Worm (Caenorhabditis elegans) whole organism, L1 larva: ENCODE data around the gene Y73B6BL.14.

Experiments used
- C04F5.9 ChIP-seq: sonication (generic microtip); optimal IDR thresholded peaks from 2 replicates; lab custom pipeline; 2016; ENCODE audit warnings: missing genetic modification characterization, missing compliant biosample characterization
- F16B12.6 ChIP-seq: fragments of 150-350 bp; optimal IDR thresholded peaks from 2 replicates; lab custom pipeline; 2014; ENCODE audit warnings: missing biosample characterization, missing genetic modification characterization
- Y116A8C.19 ChIP-seq: sonication (generic microtip); optimal IDR thresholded peaks from 2 replicates; lab custom pipeline; 2016; ENCODE audit warnings: missing compliant biosample characterization, missing genetic modification characterization, borderline replicate concordance
- alr-1 ChIP-seq: fragments of 200-800 bp; sonication (Bioruptor generic); optimal IDR thresholded peaks from 2 replicates; lab custom pipeline; 2018; ENCODE audit warnings: borderline replicate concordance, mild to moderate bottlenecking, missing genetic modification characterization, missing compliant biosample characterization
- ama-1 ChIP-seq: fragments of 150-350 bp; optimal IDR thresholded peaks from 2 replicates; lab custom pipeline; 2014
- blmp-1 ChIP-seq: fragments of 150-350 bp; optimal IDR thresholded peaks from 2 replicates; lab custom pipeline; 2014; ENCODE audit warnings: missing biosample characterization, missing genetic modification characterization
- ceh-63 ChIP-seq: fragments of 200-800 bp; sonication (Bioruptor generic); optimal IDR thresholded peaks from 2 replicates; lab custom pipeline; 2018; ENCODE audit warnings: mild to moderate bottlenecking, missing genetic modification characterization, missing compliant biosample characterization
- ceh-8 ChIP-seq: fragments of 200-800 bp; sonication (Bioruptor generic); optimal IDR thresholded peaks from 2 replicates; lab custom pipeline; 2018; ENCODE audit warnings: mild to moderate bottlenecking, missing genetic modification characterization, moderate library complexity, missing compliant biosample characterization
- ceh-82 ChIP-seq, 3 experiments: fragments of 150-350 bp in 1 of 3; sonication (generic microtip) in 2 of 3; optimal IDR thresholded peaks; 2 replicates each; lab custom pipeline; 2014 to 2017; ENCODE audit warnings: missing biosample characterization in 3 of 3, missing genetic modification characterization in 3 of 3
- ceh-88 ChIP-seq: fragments of 200-800 bp; sonication (Bioruptor generic); IDR thresholded peaks from 2 replicates; pipeline ENCODE4 v1.3.6; 2022; ENCODE audit warnings: missing genetic modification characterization, missing compliant biosample characterization
- ceh-90 ChIP-seq: sonication (generic microtip); optimal IDR thresholded peaks from 2 replicates; lab custom pipeline; 2016; ENCODE audit warnings: missing genetic modification characterization, missing compliant biosample characterization
- efl-1 ChIP-seq, 4 experiments: fragments of 150-350 bp; optimal IDR thresholded peaks in 3 of 4; peaks in 1 of 4; 1 replicate in 1 of 4; 2 replicates in 3 of 4; lab custom pipeline; 2014; ENCODE audit warnings: missing biosample characterization in 2 of 4, missing genetic modification characterization in 2 of 4, missing genetic modification reagents in 2 of 4
- egl-27 ChIP-seq, 2 experiments: fragments of 150-350 bp in 1 of 2; sonication (generic microtip); optimal IDR thresholded peaks; 3 replicates each; lab custom pipeline; 2017 to 2018; ENCODE audit warnings: missing biosample characterization in 2 of 2, missing genetic modification characterization in 2 of 2, missing genetic modification reagents in 2 of 2
- elt-3 ChIP-seq, 6 experiments: fragments of 150-350 bp in 1 of 6; sonication (generic microtip); optimal IDR thresholded peaks; 2 replicates each; lab custom pipeline; 2017 to 2018; ENCODE audit warnings: missing biosample characterization in 6 of 6, missing genetic modification characterization in 6 of 6, inconsistent platforms in 1 of 6
- fkh-4 ChIP-seq: sonication (generic microtip); optimal IDR thresholded peaks from 2 replicates; lab custom pipeline; 2016; ENCODE audit warnings: missing compliant biosample characterization, missing genetic modification characterization, borderline replicate concordance
- grh-1 ChIP-seq: fragments of 200-800 bp; sonication (Bioruptor generic); IDR thresholded peaks from 2 replicates; pipeline ENCODE4 v1.3.6; 2022; ENCODE audit warnings: missing genetic modification reagents, missing genetic modification characterization, missing compliant biosample characterization
- hlh-4 ChIP-seq: sonication (generic microtip); optimal IDR thresholded peaks from 2 replicates; lab custom pipeline; 2016; ENCODE audit warnings: mild to moderate bottlenecking, missing genetic modification characterization, missing compliant biosample characterization
- jun-1 ChIP-seq: fragments of 150-350 bp; optimal IDR thresholded peaks from 2 replicates; lab custom pipeline; 2014; ENCODE audit warnings: missing biosample characterization, missing genetic modification reagents, missing genetic modification characterization
- lin-13 ChIP-seq: fragments of 150-350 bp; optimal IDR thresholded peaks from 2 replicates; lab custom pipeline; 2014; ENCODE audit warnings: missing biosample characterization, missing genetic modification reagents, missing genetic modification characterization
- lin-14 ChIP-seq: fragments of 200-800 bp; sonication (Bioruptor generic); optimal IDR thresholded peaks from 2 replicates; lab custom pipeline; 2018; ENCODE audit warnings: mild to moderate bottlenecking, missing genetic modification characterization, moderate library complexity, missing compliant biosample characterization
- lin-35 ChIP-seq, 2 experiments: fragments of 150-350 bp; optimal IDR thresholded peaks; 2 replicates each; lab custom pipeline; 2014; ENCODE audit warnings: missing biosample characterization in 2 of 2, missing genetic modification characterization in 2 of 2, missing genetic modification reagents in 2 of 2
- lin-39 ChIP-seq: fragments of 150-350 bp; optimal IDR thresholded peaks from 2 replicates; lab custom pipeline; 2014; ENCODE audit warnings: missing biosample characterization, missing genetic modification reagents, missing genetic modification characterization
- lir-3 ChIP-seq: sonication (generic microtip); optimal IDR thresholded peaks from 2 replicates; lab custom pipeline; 2016; ENCODE audit warnings: mild to moderate bottlenecking, missing genetic modification characterization, moderate library complexity, missing compliant biosample characterization; ENCODE audit not compliant: poor library complexity
- lsy-2 ChIP-seq, 2 experiments: fragments of 150-350 bp; optimal IDR thresholded peaks; 2 replicates each; lab custom pipeline; 2014; ENCODE audit warnings: missing biosample characterization in 2 of 2, missing genetic modification characterization in 2 of 2
- mdl-1 ChIP-seq, 2 experiments: fragments of 150-350 bp; optimal IDR thresholded peaks; 2 replicates each; lab custom pipeline; 2014 to 2017; ENCODE audit warnings: missing biosample characterization in 2 of 2, missing genetic modification characterization in 2 of 2, inconsistent platforms in 1 of 2
- mef-2 ChIP-seq: fragments of 150-350 bp; optimal IDR thresholded peaks from 2 replicates; lab custom pipeline; 2014; ENCODE audit warnings: missing biosample characterization, missing genetic modification characterization
- nhr-12 ChIP-seq: sonication (generic microtip); optimal IDR thresholded peaks from 2 replicates; lab custom pipeline; 2017; ENCODE audit warnings: missing biosample characterization, missing genetic modification characterization
- nhr-20 ChIP-seq: sonication (generic microtip); optimal IDR thresholded peaks from 2 replicates; lab custom pipeline; 2016; ENCODE audit warnings: mild to moderate bottlenecking, missing genetic modification characterization, missing compliant biosample characterization
- nhr-237 ChIP-seq: fragments of 150-350 bp; optimal IDR thresholded peaks from 2 replicates; lab custom pipeline; 2014; ENCODE audit warnings: missing biosample characterization, missing genetic modification characterization
- nhr-28 ChIP-seq: fragments of 150-350 bp; optimal IDR thresholded peaks from 2 replicates; lab custom pipeline; 2014; ENCODE audit warnings: missing biosample characterization, missing genetic modification characterization
- nhr-47 ChIP-seq: sonication (generic microtip); optimal IDR thresholded peaks from 2 replicates; lab custom pipeline; 2016; ENCODE audit warnings: mild to moderate bottlenecking, missing genetic modification characterization, moderate library complexity, missing compliant biosample characterization
- nhr-85 ChIP-seq: sonication (generic microtip); peaks from one replicate; lab custom pipeline; 2016; ENCODE audit warnings: missing genetic modification characterization, inconsistent platforms, missing compliant biosample characterization
- pax-3 ChIP-seq: fragments of 200-800 bp; sonication (Bioruptor generic); optimal IDR thresholded peaks from 2 replicates; lab custom pipeline; 2018; ENCODE audit warnings: mild to moderate bottlenecking, missing genetic modification characterization, moderate library complexity, missing compliant biosample characterization
- pqm-1 ChIP-seq: sonication (generic microtip); optimal IDR thresholded peaks from 3 replicates; lab custom pipeline; 2017; ENCODE audit warnings: missing biosample characterization, missing genetic modification characterization
- snu-23 ChIP-seq: sonication (generic microtip); optimal IDR thresholded peaks from 2 replicates; lab custom pipeline; 2016; ENCODE audit warnings: missing genetic modification characterization, missing compliant biosample characterization
- sox-4 ChIP-seq: sonication (generic microtip); optimal IDR thresholded peaks from 2 replicates; lab custom pipeline; 2016; ENCODE audit warnings: missing genetic modification characterization, missing compliant biosample characterization
- sptf-1 ChIP-seq: fragments of 150-350 bp; optimal IDR thresholded peaks from 2 replicates; lab custom pipeline; 2014; ENCODE audit warnings: missing biosample characterization, missing genetic modification characterization
- sup-37 ChIP-seq: fragments of 200-800 bp; sonication (Bioruptor generic); optimal IDR thresholded peaks from 2 replicates; lab custom pipeline; 2018; ENCODE audit warnings: mild to moderate bottlenecking, missing genetic modification characterization, missing compliant biosample characterization
- swsn-7 ChIP-seq: sonication (generic microtip); optimal IDR thresholded peaks from 2 replicates; lab custom pipeline; 2016; ENCODE audit warnings: missing genetic modification characterization, missing compliant biosample characterization
- unc-62 ChIP-seq: fragments of 150-350 bp; optimal IDR thresholded peaks from 2 replicates; lab custom pipeline; 2014; ENCODE audit warnings: missing biosample characterization, missing genetic modification reagents, missing genetic modification characterization
- unc-86 ChIP-seq: sonication (generic microtip); optimal IDR thresholded peaks from 2 replicates; lab custom pipeline; 2016; ENCODE audit warnings: missing genetic modification characterization, missing compliant biosample characterization
- unc-98 ChIP-seq: fragments of 200-800 bp; sonication (Bioruptor generic); IDR thresholded peaks from 2 replicates; pipeline ENCODE4 v1.3.6; 2022; ENCODE audit warnings: missing genetic modification characterization, missing compliant biosample characterization
- xbp-1 ChIP-seq: sonication (generic microtip); optimal IDR thresholded peaks from 2 replicates; lab custom pipeline; 2016; ENCODE audit warnings: missing genetic modification characterization, missing compliant biosample characterization
- zag-1 ChIP-seq: fragments of 150-350 bp; optimal IDR thresholded peaks from 2 replicates; lab custom pipeline; 2014; ENCODE audit warnings: missing biosample characterization, missing genetic modification characterization
- ztf-11 ChIP-seq, 2 experiments: sonication (generic microtip); optimal IDR thresholded peaks; 2 replicates each; lab custom pipeline; 2016 to 2017; ENCODE audit warnings: missing genetic modification characterization in 2 of 2, missing biosample characterization in 1 of 2, missing compliant biosample characterization in 1 of 2
- ztf-4 ChIP-seq: fragments of 150-350 bp; optimal IDR thresholded peaks from 2 replicates; lab custom pipeline; 2014; ENCODE audit warnings: missing biosample characterization, missing genetic modification characterization

The Y73B6BL.14 gene

DNA sequence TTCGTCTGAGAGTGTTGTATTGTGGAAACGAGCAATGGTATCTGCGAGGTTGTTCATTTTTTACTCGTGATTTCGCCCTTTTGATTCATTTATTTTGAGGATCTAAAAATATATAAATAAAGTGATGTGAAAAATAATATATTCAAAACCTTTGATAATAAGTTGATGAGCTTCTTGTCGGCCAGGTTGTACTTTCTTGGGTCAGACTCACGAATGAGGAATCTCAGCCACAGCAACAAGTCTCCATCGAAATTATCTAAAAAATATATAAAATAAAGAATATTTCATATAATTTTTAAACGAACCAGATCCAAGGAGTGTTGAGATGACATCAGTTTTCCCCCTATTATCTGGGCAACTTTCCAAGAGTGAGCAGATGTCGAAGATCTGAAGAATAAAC is 345 bp downstream of the Y73B6BL.14 start, which contains the start of gene Y73B6BL.288:
Gene Y73B6BL.288, minus strand, starts transcription at position 101 of the 400 bp plus-strand sequence.
- TF ChIP-seq jun-1 (no peak), ceh-82 (tag; optimal IDR thresholded peaks at IDR 0.05; lab: Kevin White, UChicago) (no peak), sptf-1 (tag; lab: Kevin White, UChicago) (no peak), mdl-1 (tag; optimal IDR thresholded peaks at IDR 0.05; lab: Kevin White, UChicago) (no peak), ztf-4 (tag; lab: Kevin White, UChicago) (no peak), unc-62 (no peak), lin-14 (GFP tag; lab: Kevin White, UChicago) (no peak), sup-37 (GFP tag; lab: Kevin White, UChicago) (no peak), efl-1 (optimal IDR thresholded peaks at IDR 0.05; lab: Kevin White, UChicago) (no peak), efl-1 (GFP tag; optimal IDR thresholded peaks at IDR 0.05 in 1 of 2; lab: Kevin White, UChicago) (no peak), ceh-63 (GFP tag; lab: Kevin White, UChicago) (no peak), blmp-1 (no peak)

DNA sequence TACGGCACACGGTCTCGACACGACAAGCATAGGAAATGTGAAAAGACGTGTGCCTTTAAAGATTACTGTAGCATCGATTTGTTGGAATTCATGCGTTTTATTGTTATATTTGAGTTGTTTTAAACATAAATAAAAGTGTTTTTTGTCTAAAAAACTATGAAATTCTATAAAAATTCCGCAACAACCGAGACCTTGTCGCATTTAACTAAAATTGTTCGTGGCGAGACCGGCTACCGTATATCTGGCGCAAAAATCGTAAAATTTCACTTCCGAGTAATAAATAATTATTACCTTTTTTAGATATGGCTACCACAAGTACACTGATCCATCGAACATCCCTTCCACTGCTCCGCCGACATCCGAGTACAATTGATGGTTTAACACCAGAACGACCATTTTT is 5.4 kb downstream of the Y73B6BL.14 start, which contains the start of gene ipla-6:
Gene ipla-6, plus strand, starts transcription at position 301 of the 400 bp plus-strand sequence.
- TF ChIP-seq unc-86 (tag; lab: Kevin White, UChicago) (no peak), lir-3 (tag; lab: Kevin White, UChicago) (no peak), grh-1 (GFP tag; lab: Robert Waterston, UW) (no peak), egl-27 (tag; optimal IDR thresholded peaks at IDR 0.05; lab: Kevin White, UChicago) (no peak), nhr-85 (tag; lab: Kevin White, UChicago) (no peak), nhr-28 (tag; lab: Kevin White, UChicago) (no peak), F16B12.6 (tag; lab: Kevin White, UChicago) (no peak), sup-37 (GFP tag; lab: Kevin White, UChicago) (no peak), pax-3 (tag; lab: Kevin White, UChicago) (no peak), ceh-88 (GFP tag; lab: Robert Waterston, UW) (no peak), ceh-8 (GFP tag; lab: Kevin White, UChicago) (no peak), snu-23 (GFP tag; lab: Kevin White, UChicago) (no peak), nhr-237 (tag; lab: Kevin White, UChicago) (no peak)

DNA sequence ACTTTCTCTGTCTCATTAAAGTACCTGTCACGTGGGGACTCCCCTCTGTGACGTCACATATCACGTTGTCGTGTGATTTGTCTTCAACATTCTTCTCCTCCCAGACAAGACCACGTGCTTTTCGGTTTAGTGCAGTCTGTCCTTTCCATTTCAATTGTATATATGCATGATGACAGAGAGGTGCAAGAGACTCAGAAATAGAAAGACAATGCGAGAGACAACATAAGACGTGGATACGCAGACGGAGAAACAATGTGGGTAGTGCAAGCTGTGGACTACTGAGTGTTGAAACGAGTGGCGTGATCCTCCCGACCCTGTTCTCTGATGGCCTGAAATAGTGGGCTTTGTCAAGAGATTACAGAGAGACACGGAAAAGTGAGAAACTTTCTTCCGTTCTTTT is 6.0 kb downstream of the Y73B6BL.14 start:
- TF ChIP-seq Y116A8C.19 (tag; lab: Kevin White, UChicago) (no peak), lin-14 (GFP tag; lab: Kevin White, UChicago) (peak; percentile 99), xbp-1 (peak; percentile 97), lin-13 (GFP tag; lab: Kevin White, UChicago) (peak; percentile 87), swsn-7 (tag; lab: Kevin White, UChicago) (peak; percentile 93), C04F5.9 (tag; lab: Kevin White, UChicago) (peak; percentile 83), nhr-85 (tag; lab: Kevin White, UChicago) (peak; percentile 100), grh-1 (GFP tag; lab: Robert Waterston, UW) (peak; percentile 90), pqm-1 (no peak), lsy-2 (tag; optimal IDR thresholded peaks at IDR 0.05; lab: Kevin White, UChicago) (peak; percentile 91 to 92), ceh-63 (GFP tag; lab: Kevin White, UChicago) (no peak), ama-1 (lab: Kevin White, UChicago) (peak; percentile 66), ceh-88 (GFP tag; lab: Robert Waterston, UW) (peak; percentile 85), jun-1 (peak; percentile 90), nhr-237 (tag; lab: Kevin White, UChicago) (peak; percentile 37), alr-1 (tag; lab: Kevin White, UChicago) (no peak), elt-3 (tag; optimal IDR thresholded peaks at IDR 0.05; lab: Kevin White, UChicago) (peak in 3 of 6 experiments; percentile 49 to 97 (median 92)), ceh-90 (no peak), nhr-20 (tag; lab: Kevin White, UChicago) (peak; percentile 99), ztf-11 (tag; optimal IDR thresholded peaks at IDR 0.05; lab: Kevin White, UChicago) (peak in 1 of 2 experiments; percentile 95), zag-1 (tag; lab: Kevin White, UChicago) (no peak), fkh-4 (tag; lab: Kevin White, UChicago) (peak; percentile 61), mef-2 (tag; lab: Kevin White, UChicago) (peak; percentile 34), ztf-4 (tag; lab: Kevin White, UChicago) (peak; percentile 98), hlh-4 (tag; lab: Kevin White, UChicago) (no peak), lin-35 (GFP tag; optimal IDR thresholded peaks at IDR 0.05; lab: Kevin White, UChicago) (peak; percentile 73 to 93), unc-62 (no peak), sox-4 (tag; lab: Kevin White, UChicago) (peak; percentile 87), ceh-8 (GFP tag; lab: Kevin White, UChicago) (peak; percentile 82), mdl-1 (tag; optimal IDR thresholded peaks at IDR 0.05; lab: Kevin White, UChicago) (peak; percentile 32 to 100), egl-27 (tag; optimal IDR thresholded peaks at IDR 0.05; lab: Kevin White, UChicago) (peak; percentile 40 to 58), lin-39 (tag; lab: Kevin White, UChicago) (peak; percentile 94), F16B12.6 (tag; lab: Kevin White, UChicago) (peak; percentile 41), nhr-47 (tag; lab: Kevin White, UChicago) (peak; percentile 97), nhr-12 (tag; lab: Kevin White, UChicago) (no peak), unc-98 (GFP tag; lab: Robert Waterston, UW) (peak; percentile 64; the same call in 1 of the 2 replicates)
